Fruit fly (Drosophila melanogaster): ENCODE data around the gene CG11050.

- TF ChIP-seq her (GFP tag; optimal IDR thresholded peaks at IDR 0.05) (no peak), CG8944 (GFP tag; optimal IDR thresholded peaks at IDR 0.05) (no peak), unpg (GFP tag; optimal IDR thresholded peaks at IDR 0.05) (no peak), CG2120 (GFP tag; optimal IDR thresholded peaks at IDR 0.05) (no peak), sqz (GFP tag; optimal IDR thresholded peaks at IDR 0.05) (no peak), CG10366 (GFP tag; IDR thresholded peaks at IDR 0.05) (no peak), ftz-f1 (GFP tag; optimal IDR thresholded peaks at IDR 0.05) (no peak), CG6254 (GFP tag; optimal IDR thresholded peaks at IDR 0.05) (no peak), gsb-n (tag; optimal IDR thresholded peaks at IDR 0.05) (no peak), sens-2 (GFP tag; IDR thresholded peaks at IDR 0.05) (no peak)
These were observed 48.5 kb upstream of the CG11050 start for dm6 chr2L:6562358-6562687.

Data from whole organism, embryonic.